In the genomic region with DNA sequence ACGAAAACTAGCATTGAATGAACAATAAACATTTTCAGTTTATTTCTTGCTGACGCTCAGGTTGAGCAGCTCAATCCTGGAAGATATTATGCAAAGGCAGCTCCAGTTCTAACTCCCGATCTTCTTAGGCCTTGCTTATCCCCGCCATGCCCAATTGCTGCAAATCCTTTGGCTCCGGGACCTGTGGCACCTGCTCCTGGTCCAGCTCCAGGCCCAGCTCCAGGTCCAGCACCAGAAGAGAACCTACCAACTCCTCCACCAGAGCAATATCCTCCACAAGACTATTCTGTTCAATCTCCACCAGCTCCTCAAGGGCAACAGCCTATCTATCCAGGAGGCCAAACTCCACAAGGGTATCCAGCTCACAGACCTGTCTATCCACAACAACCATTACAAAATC, we compare ENCODE assay signal across 2 worm cellular contexts.
TF ChIP-seq lines count a peak whose summit lies in the region.

No protein-coding gene starts in this region.

TF ChIP-seq in whole organism, L4 larva, 104 proteins besides CTCF, POLR2A, EP300 and RAD21:
- TF ChIP-seq fos-1 (tag; optimal IDR thresholded peaks at IDR 0.05; lab: Kevin White, UChicago) (no peak), set-16 (GFP tag; IDR thresholded peaks at IDR 0.05; lab: Robert Waterston, UW) (peak; percentile 71), unc-62 (GFP tag; optimal IDR thresholded peaks at IDR 0.05 in 1 of 2; lab: Kevin White, UChicago) (peak in 1 of 2 experiments; percentile 5), unc-62 (tag; optimal IDR thresholded peaks at IDR 0.05; lab: Kevin White, UChicago) (no peak)

TF ChIP-seq in whole organism, young adult, 124 proteins besides CTCF, POLR2A, EP300 and RAD21:
- no peak for TF ChIP-seq lag-1 (GFP tag; IDR thresholded peaks at IDR 0.05; lab: Robert Waterston, UW)
- peak; percentile 61 for TF ChIP-seq zfh-2 (GFP tag; conservative IDR thresholded peaks at IDR 0.05; lab: Robert Waterston, UW)
- TF ChIP-seq egrh-3 (GFP tag; IDR thresholded peaks at IDR 0.05; lab: Robert Waterston, UW): 0 out of 2 replicates have a peak, but pooled peaks have one; percentile 26
- no peak for TF ChIP-seq T26A5.8 (tag; optimal IDR thresholded peaks at IDR 0.05; lab: Kevin White, UChicago)
